Fruit fly (Drosophila melanogaster): ENCODE data around the gene sstn.

The sstn gene

dm6 chr3L:15104849-15105555, 10.5 kb upstream of the sstn start (continued):
- TF ChIP-seq Bgb (GFP tag; IDR thresholded peaks at IDR 0.05; ENCODE audit: partially characterized antibody) = no peak
- peak; percentile 35 for TF ChIP-seq CG10147 (GFP tag; optimal IDR thresholded peaks at IDR 0.05)
- TF ChIP-seq twi (tag; optimal IDR thresholded peaks at IDR 0.05) = no peak
- no peak for TF ChIP-seq MESR4 (GFP tag; optimal IDR thresholded peaks at IDR 0.05)
- TF ChIP-seq chinmo (GFP tag; IDR thresholded peaks at IDR 0.05; ENCODE audit: partially characterized antibody) = no peak; the same call in 2 of the 4 replicates
- no peak for TF ChIP-seq caup (GFP tag; optimal IDR thresholded peaks at IDR 0.05; ENCODE audit: severe bottlenecking)
- TF ChIP-seq CG12942 (GFP tag; optimal IDR thresholded peaks at IDR 0.05) = peak; percentile 41
- TF ChIP-seq bsh (GFP tag; optimal IDR thresholded peaks at IDR 0.05) = peak; percentile 48 to 87
- TF ChIP-seq CG30403 (GFP tag; optimal IDR thresholded peaks at IDR 0.05) = peak; percentile 74
- no peak for TF ChIP-seq CG17186 (GFP tag; optimal IDR thresholded peaks at IDR 0.05)
- TF ChIP-seq klu (GFP tag; IDR thresholded peaks at IDR 0.05) = peak; percentile 62; the same call in 1 of the 2 replicates
- peak; percentile 1 for TF ChIP-seq CG3407 (GFP tag; optimal IDR thresholded peaks at IDR 0.05)
- no peak for TF ChIP-seq CG30020 (tag; optimal IDR thresholded peaks at IDR 0.05)
- no peak for TF ChIP-seq CG5245 (GFP tag; optimal IDR thresholded peaks at IDR 0.05)
- TF ChIP-seq Sox102F (GFP tag; optimal IDR thresholded peaks at IDR 0.05) = peak; percentile 71
- TF ChIP-seq jigr1 (GFP tag; IDR thresholded peaks at IDR 0.05) = peak; percentile 49; the same call in 1 of the 3 replicates
- TF ChIP-seq C15 (GFP tag; IDR thresholded peaks at IDR 0.05) = no peak
- peak; percentile 60 for TF ChIP-seq PHDP (tag; optimal IDR thresholded peaks at IDR 0.05)
- no peak for TF ChIP-seq zf30C (GFP tag; optimal IDR thresholded peaks at IDR 0.05)
- peak; percentile 32 for TF ChIP-seq az2 (GFP tag; optimal IDR thresholded peaks at IDR 0.05)
- TF ChIP-seq CG15073 (GFP tag; optimal IDR thresholded peaks at IDR 0.05) = no peak
- TF ChIP-seq CG17328 (GFP tag; IDR thresholded peaks at IDR 0.05) = no peak
- TF ChIP-seq ara (GFP tag; IDR thresholded peaks at IDR 0.05) = peak; percentile 21; the same call in 1 of the 2 replicates
- TF ChIP-seq CG2678 (tag; optimal IDR thresholded peaks at IDR 0.05) = peak; percentile 70
- no peak for TF ChIP-seq CG10959 (GFP tag; IDR thresholded peaks at IDR 0.05)
- TF ChIP-seq Med (GFP tag) = peak; percentile 83
- TF ChIP-seq HLH3B (GFP tag; IDR thresholded peaks at IDR 0.05) = peak; percentile 36; the same call in 1 of the 2 replicates
- TF ChIP-seq aop (GFP tag; IDR thresholded peaks at IDR 0.05) = no peak
- TF ChIP-seq lbe (GFP tag; optimal IDR thresholded peaks at IDR 0.05) = peak; percentile 59
- no peak for TF ChIP-seq zen2 (GFP tag; IDR thresholded peaks at IDR 0.05; ENCODE audit: partially characterized antibody)
- peak; percentile 49 for TF ChIP-seq her (GFP tag; optimal IDR thresholded peaks at IDR 0.05)
- TF ChIP-seq CG4328 (GFP tag; optimal IDR thresholded peaks at IDR 0.05) = no peak
- no peak for TF ChIP-seq CG18476 (GFP tag; optimal IDR thresholded peaks at IDR 0.05)
- TF ChIP-seq fd64A (GFP tag; optimal IDR thresholded peaks at IDR 0.05) = no peak
- no peak for TF ChIP-seq CG17912 (GFP tag; optimal IDR thresholded peaks at IDR 0.05)
- TF ChIP-seq repo (GFP tag; optimal IDR thresholded peaks at IDR 0.05) = peak; percentile 5
- no peak for TF ChIP-seq stwl (tag; optimal IDR thresholded peaks at IDR 0.05)
- peak; percentile 7 for TF ChIP-seq slou (GFP tag; optimal IDR thresholded peaks at IDR 0.05)
- peak; percentile 70; the same call in 2 of the 3 replicates for TF ChIP-seq CG11695 (GFP tag; IDR thresholded peaks at IDR 0.05)
- peak; percentile 41 for TF ChIP-seq CG34376 (GFP tag; optimal IDR thresholded peaks at IDR 0.05)
- TF ChIP-seq Rx (GFP tag; IDR thresholded peaks at IDR 0.05) = 0 out of 2 replicates have a peak, but pooled peaks have one; percentile 44
- peak; percentile 48 for TF ChIP-seq Mes4 (GFP tag; optimal IDR thresholded peaks at IDR 0.05)
- peak; percentile 70; the same call in 2 of the 3 replicates for TF ChIP-seq CG17361 (GFP tag; IDR thresholded peaks at IDR 0.05)
- TF ChIP-seq CG18764 (GFP tag; optimal IDR thresholded peaks at IDR 0.05) = no peak
- no peak; the same call in 1 of the 2 replicates for TF ChIP-seq hbn (GFP tag; IDR thresholded peaks at IDR 0.05; ENCODE audit: partially characterized antibody)
- TF ChIP-seq pita (GFP tag; optimal IDR thresholded peaks at IDR 0.05) = no peak
- peak; percentile 47 for TF ChIP-seq nmo (GFP tag; optimal IDR thresholded peaks at IDR 0.05)
- no peak for TF ChIP-seq disco-r (GFP tag; optimal IDR thresholded peaks at IDR 0.05)
- TF ChIP-seq CG2120 (GFP tag; optimal IDR thresholded peaks at IDR 0.05) = peak; percentile 83
